Worm (Caenorhabditis elegans): ENCODE measurements around the gene F12F6.7.

F12F6.7 gene

ce11 chrIV:11593415-11594190 is 32.0 kb upstream of the F12F6.7 start, which contains the start of gene F40F11.3 (continued):
- TF ChIP-seq hlh-8 (tag; optimal IDR thresholded peaks at IDR 0.05) (peak; percentile 67), C08G9.2 (tag; optimal IDR thresholded peaks at IDR 0.05) (no peak), nfya-1 (tag; optimal IDR thresholded peaks at IDR 0.05) (peak; percentile 88), unc-42 (tag; optimal IDR thresholded peaks at IDR 0.05) (peak; percentile 91), ama-1 (optimal IDR thresholded peaks at IDR 0.05) (no peak), pag-3 (tag; optimal IDR thresholded peaks at IDR 0.05; ENCODE audit: borderline replicate concordance) (no peak), syd-9 (tag; optimal IDR thresholded peaks at IDR 0.05) (no peak), ceh-30 (tag; optimal IDR thresholded peaks at IDR 0.05) (peak; percentile 37), pha-2 (tag; optimal IDR thresholded peaks at IDR 0.05) (no peak), K09A11.1 (tag; optimal IDR thresholded peaks at IDR 0.05; ENCODE audit: insufficient read depth) (peak; percentile 1), pqm-1 (tag; optimal IDR thresholded peaks at IDR 0.05) (no peak), ceh-14 (tag; optimal IDR thresholded peaks at IDR 0.05) (peak; percentile 36), Y22D7AL.16 (tag; optimal IDR thresholded peaks at IDR 0.05) (no peak), F13H6.1 (tag; optimal IDR thresholded peaks at IDR 0.05) (peak; percentile 24), npax-4 (tag; optimal IDR thresholded peaks at IDR 0.05) (no peak), lim-6 (tag; optimal IDR thresholded peaks at IDR 0.05) (peak; percentile 30), ceh-34 (tag; optimal IDR thresholded peaks at IDR 0.05) (peak; percentile 70), hlh-30 (tag; optimal IDR thresholded peaks at IDR 0.05; ENCODE audit: insufficient read depth) (peak; percentile 68), ceh-31 (tag; optimal IDR thresholded peaks at IDR 0.05) (peak; percentile 58), pha-4 (tag; optimal IDR thresholded peaks at IDR 0.05) (no peak), ceh-48 (tag; optimal IDR thresholded peaks at IDR 0.05) (peak; percentile 33), ceh-24 (tag; optimal IDR thresholded peaks at IDR 0.05) (no peak)

- TF ChIP-seq ceh-48 (tag; optimal IDR thresholded peaks at IDR 0.05) (no peak), pag-3 (tag; optimal IDR thresholded peaks at IDR 0.05; ENCODE audit: borderline replicate concordance) (no peak), ceh-31 (tag; optimal IDR thresholded peaks at IDR 0.05) (peak; percentile 12), pha-2 (tag; optimal IDR thresholded peaks at IDR 0.05) (no peak), C08G9.2 (tag; optimal IDR thresholded peaks at IDR 0.05) (peak; percentile 55), mec-3 (tag; optimal IDR thresholded peaks at IDR 0.05; ENCODE audit: borderline replicate concordance) (no peak), ceh-22 (tag; optimal IDR thresholded peaks at IDR 0.05) (no peak), ets-4 (tag; optimal IDR thresholded peaks at IDR 0.05) (peak; percentile 44), dve-1 (tag; optimal IDR thresholded peaks at IDR 0.05) (no peak), elt-2 (tag; optimal IDR thresholded peaks at IDR 0.05) (no peak), hlh-30 (tag; optimal IDR thresholded peaks at IDR 0.05; ENCODE audit: insufficient read depth) (no peak), ceh-2 (tag; optimal IDR thresholded peaks at IDR 0.05) (peak; percentile 36), fax-1 (tag; optimal IDR thresholded peaks at IDR 0.05) (no peak), fkh-10 (GFP tag; optimal IDR thresholded peaks at IDR 0.05) (no peak), ceh-45 (GFP tag; IDR thresholded peaks at IDR 0.05) (no peak), zip-5 (tag; optimal IDR thresholded peaks at IDR 0.05) (peak; percentile 66), ama-1 (optimal IDR thresholded peaks at IDR 0.05) (no peak), hlh-8 (tag; optimal IDR thresholded peaks at IDR 0.05) (no peak), ceh-14 (tag; optimal IDR thresholded peaks at IDR 0.05) (no peak), npax-4 (tag; optimal IDR thresholded peaks at IDR 0.05) (no peak), C38D4.7 (GFP tag; optimal IDR thresholded peaks at IDR 0.05) (no peak), hlh-6 (tag; optimal IDR thresholded peaks at IDR 0.05) (no peak), hlh-15 (tag; optimal IDR thresholded peaks at IDR 0.05) (no peak), lim-6 (tag; optimal IDR thresholded peaks at IDR 0.05) (no peak)
These were observed 31.2 kb upstream of the F12F6.7 start for ce11 chrIV:11592820-11593219.

ce11 chrIV:11592165-11592564 is 30.5 kb upstream of the F12F6.7 start, which contains the start of gene spe-36:
Gene spe-36, minus strand, starts transcription at chrIV:11592265.
- TF ChIP-seq sdc-2 (tag; optimal IDR thresholded peaks at IDR 0.05) (no peak), lim-6 (tag; optimal IDR thresholded peaks at IDR 0.05) (no peak), che-1 (tag; optimal IDR thresholded peaks at IDR 0.05) (no peak), ttx-3 (tag; optimal IDR thresholded peaks at IDR 0.05) (no peak), nhr-11 (tag; optimal IDR thresholded peaks at IDR 0.05) (no peak), elt-2 (tag; optimal IDR thresholded peaks at IDR 0.05) (no peak), tbx-2 (tag; optimal IDR thresholded peaks at IDR 0.05) (no peak), unc-86 (tag; optimal IDR thresholded peaks at IDR 0.05) (no peak)
